Worm (Caenorhabditis elegans) whole organism, midembryonic: ENCODE data around the gene Y53F4B.5.
A peak's percentile ranks its signal among the peaks of the same experiment; 100 is the strongest.

Experiments used
- T22C8.4 ChIP-seq: fragments of 200-800 bp; sonication (Bioruptor generic); IDR thresholded peaks from 2 replicates; pipeline ENCODE4 v1.3.6; 2022; ENCODE audit warnings: missing genetic modification characterization, missing compliant biosample characterization
- cog-1 ChIP-seq: sonication (generic microtip); optimal IDR thresholded peaks from 2 replicates; lab custom pipeline; 2016; ENCODE audit warnings: missing genetic modification characterization, missing compliant biosample characterization
- flt-1 ChIP-seq: fragments of 200-800 bp; sonication (Bioruptor generic); IDR thresholded peaks from 2 replicates; pipeline ENCODE4 v1.3.6; 2022; ENCODE audit warnings: missing genetic modification characterization, missing compliant biosample characterization
- klf-2 ChIP-seq: fragments of 200-800 bp; sonication (Bioruptor generic); conservative IDR thresholded peaks from 2 replicates; pipeline ENCODE4 v1.3.6; 2022; ENCODE audit warnings: missing genetic modification reagents, missing genetic modification characterization, missing compliant biosample characterization
- med-1 ChIP-seq: sonication (generic microtip); optimal IDR thresholded peaks from 2 replicates; lab custom pipeline; 2017; ENCODE audit warnings: missing genetic modification characterization, mild to moderate bottlenecking, missing compliant biosample characterization, antibody characterized with exemption, missing genetic modification reagents; ENCODE audit not compliant: insufficient read depth
- ref-1 ChIP-seq: fragments of 200-800 bp; sonication (Bioruptor generic); conservative IDR thresholded peaks from 2 replicates; pipeline ENCODE4 v1.3.6; 2022; ENCODE audit warnings: missing genetic modification reagents, missing genetic modification characterization, missing compliant biosample characterization
- tab-1 ChIP-seq: fragments of 200-800 bp; sonication (Bioruptor generic); IDR thresholded peaks from 2 replicates; pipeline ENCODE4 v1.3.6; 2022; ENCODE audit warnings: missing genetic modification characterization, missing compliant biosample characterization
- ztf-23 ChIP-seq: fragments of 200-800 bp; sonication (Bioruptor generic); IDR thresholded peaks from 2 replicates; pipeline ENCODE4 v1.3.6; 2022; ENCODE audit warnings: missing genetic modification reagents, missing genetic modification characterization, missing compliant biosample characterization
- ztf-29 ChIP-seq: fragments of 200-800 bp; sonication (Bioruptor generic); IDR thresholded peaks from 2 replicates; pipeline ENCODE4 v1.3.6; 2022; ENCODE audit warnings: missing genetic modification reagents, missing genetic modification characterization, missing compliant biosample characterization

Gene Y53F4B.5

ce11 chrII:14983909-14984308 lies at the start of gene Y53F4B.5:
TSS of gene Y53F4B.5 (minus strand) at chrII:14984009.
- no peak for TF ChIP-seq med-1 (GFP tag; lab: Kevin White, UChicago)
- TF ChIP-seq flt-1: no peak
- TF ChIP-seq ref-1 (GFP tag; lab: Robert Waterston, UW): no peak
- TF ChIP-seq T22C8.4 (GFP tag; lab: Robert Waterston, UW): no peak
- TF ChIP-seq ztf-23: no peak
- TF ChIP-seq cog-1 (tag; lab: Kevin White, UChicago): no peak
- no peak for TF ChIP-seq klf-2

- TF ChIP-seq ztf-23: no peak
- TF ChIP-seq klf-2: no peak
- no peak for TF ChIP-seq T22C8.4 (GFP tag; lab: Robert Waterston, UW)
- TF ChIP-seq flt-1: no peak
- no peak for TF ChIP-seq ref-1 (GFP tag; lab: Robert Waterston, UW)
- no peak for TF ChIP-seq cog-1 (tag; lab: Kevin White, UChicago)
- TF ChIP-seq ztf-29 (GFP tag; lab: Robert Waterston, UW): no peak
- TF ChIP-seq med-1 (GFP tag; lab: Kevin White, UChicago): no peak
- no peak for TF ChIP-seq tab-1 (GFP tag; lab: Robert Waterston, UW)
Observed at ce11 chrII:15026389-15026788, 42.6 kb upstream of the Y53F4B.5 start.

- TF ChIP-seq ref-1 (GFP tag; lab: Robert Waterston, UW): no peak; the same call in 1 of the 2 replicates
- TF ChIP-seq klf-2: no peak
- no peak for TF ChIP-seq med-1 (GFP tag; lab: Kevin White, UChicago)
- no peak for TF ChIP-seq ztf-29 (GFP tag; lab: Robert Waterston, UW)
- peak; percentile 64; the same call in 1 of the 2 replicates for TF ChIP-seq flt-1
- peak; percentile 69 for TF ChIP-seq cog-1 (tag; lab: Kevin White, UChicago)
- TF ChIP-seq ztf-23: peak; percentile 70; the same call in 1 of the 2 replicates
- TF ChIP-seq tab-1 (GFP tag; lab: Robert Waterston, UW): no peak
- TF ChIP-seq T22C8.4 (GFP tag; lab: Robert Waterston, UW): no peak
Observed at ce11 chrII:15025599-15026164, 41.9 kb upstream of the Y53F4B.5 start, which contains the start of gene cmtr-1. TSS of gene cmtr-1 (plus strand) at chrII:15026114.

ce11 chrII:15025100-15025499 lies 41.3 kb upstream of the Y53F4B.5 start:
- TF ChIP-seq klf-2: no peak

- TF ChIP-seq flt-1: no peak
- no peak for TF ChIP-seq tab-1 (GFP tag; lab: Robert Waterston, UW)
- no peak for TF ChIP-seq ztf-23
- TF ChIP-seq med-1 (GFP tag; lab: Kevin White, UChicago): no peak
- no peak for TF ChIP-seq T22C8.4 (GFP tag; lab: Robert Waterston, UW)
- no peak for TF ChIP-seq klf-2
Observed at ce11 chrII:15018923-15019322, 35.1 kb upstream of the Y53F4B.5 start, which contains the start of gene Y53F4B.12. TSS of gene Y53F4B.12 (plus strand) at chrII:15019223.

ce11 chrII:15015669-15016068 lies 31.9 kb upstream of the Y53F4B.5 start:
- TF ChIP-seq ref-1 (GFP tag; lab: Robert Waterston, UW) (no peak), flt-1 (no peak), med-1 (GFP tag; lab: Kevin White, UChicago) (no peak), tab-1 (GFP tag; lab: Robert Waterston, UW) (no peak), klf-2 (no peak), cog-1 (tag; lab: Kevin White, UChicago) (no peak), ztf-29 (GFP tag; lab: Robert Waterston, UW) (no peak), T22C8.4 (GFP tag; lab: Robert Waterston, UW) (no peak), ztf-23 (no peak)

ce11 chrII:15014380-15014779 lies 30.6 kb upstream of the Y53F4B.5 start, which contains the start of gene Y53F4B.51:
TSS of gene Y53F4B.51 (minus strand) at chrII:15014442.
- TF ChIP-seq klf-2 (no peak), ztf-23 (no peak), med-1 (GFP tag; lab: Kevin White, UChicago) (no peak), ref-1 (GFP tag; lab: Robert Waterston, UW) (no peak), flt-1 (no peak), T22C8.4 (GFP tag; lab: Robert Waterston, UW) (no peak), ztf-29 (GFP tag; lab: Robert Waterston, UW) (no peak), tab-1 (GFP tag; lab: Robert Waterston, UW) (no peak), cog-1 (tag; lab: Kevin White, UChicago) (no peak)

ce11 chrII:15010366-15011235 lies 26.8 kb upstream of the Y53F4B.5 start, which contains the start of the genes Y53F4B.9 and Y53F4B.11:
TSS of gene Y53F4B.9 (minus strand) at chrII:15010416.
TSS of gene Y53F4B.11 (plus strand) at chrII:15010748.
- TF ChIP-seq ztf-29 (GFP tag; lab: Robert Waterston, UW) (no peak), T22C8.4 (GFP tag; lab: Robert Waterston, UW) (no peak), cog-1 (tag; lab: Kevin White, UChicago) (peak; percentile 4), ref-1 (GFP tag; lab: Robert Waterston, UW) (no peak), tab-1 (GFP tag; lab: Robert Waterston, UW) (no peak), klf-2 (no peak)

ce11 chrII:15008481-15009057 lies 24.8 kb upstream of the Y53F4B.5 start:
- no peak for TF ChIP-seq med-1 (GFP tag; lab: Kevin White, UChicago)
- no peak for TF ChIP-seq ztf-23
- TF ChIP-seq cog-1 (tag; lab: Kevin White, UChicago): no peak
- no peak for TF ChIP-seq ref-1 (GFP tag; lab: Robert Waterston, UW)
- no peak for TF ChIP-seq T22C8.4 (GFP tag; lab: Robert Waterston, UW)
- no peak for TF ChIP-seq klf-2
- no peak for TF ChIP-seq ztf-29 (GFP tag; lab: Robert Waterston, UW)
- no peak for TF ChIP-seq flt-1
- no peak for TF ChIP-seq tab-1 (GFP tag; lab: Robert Waterston, UW)
